Fruit fly (Drosophila melanogaster) whole organism: Measurements from ENCODE around the gene CG9933.

ENCODE experiments used
- CG8478 ChIP-seq: fragments of >200 bp; optimal IDR thresholded peaks from 2 replicates; lab custom pipeline; 2018; ENCODE audit warnings: inconsistent platforms
- Dll ChIP-seq: fragments of >200 bp; optimal IDR thresholded peaks from 2 replicates; lab custom pipeline; 2017
- EcR ChIP-seq, 2 experiments: fragments of >200 bp; optimal IDR thresholded peaks; 2 replicates each; lab custom pipeline; 2017; ENCODE audit warnings: missing biosample characterization in 2 of 2, missing genetic modification characterization in 2 of 2, missing genetic modification reagents in 2 of 2
- pan ChIP-seq: fragments of >200 bp; optimal IDR thresholded peaks from 2 replicates; lab custom pipeline; 2017
- psq ChIP-seq: fragments of >200 bp; optimal IDR thresholded peaks from 2 replicates; lab custom pipeline; 2017
- usp ChIP-seq: fragments of >200 bp; optimal IDR thresholded peaks from 2 replicates; lab custom pipeline; 2017; ENCODE audit warnings: missing biosample characterization, missing genetic modification characterization, mixed read lengths

CG9933 gene

dm6 chr2L:13021020-13021781, at the start of gene CG9933:
CG9933 (minus strand) TSS chr2L:13021312.
- no peak for TF ChIP-seq EcR (GFP tag; optimal IDR thresholded peaks at IDR 0.05; lab: Kevin White, UChicago)
- no peak for TF ChIP-seq pan (lab: Kevin White, UChicago)
- TF ChIP-seq psq (lab: Kevin White, UChicago), result no peak
- no peak for TF ChIP-seq CG8478 (lab: Kevin White, UChicago)

DNA sequence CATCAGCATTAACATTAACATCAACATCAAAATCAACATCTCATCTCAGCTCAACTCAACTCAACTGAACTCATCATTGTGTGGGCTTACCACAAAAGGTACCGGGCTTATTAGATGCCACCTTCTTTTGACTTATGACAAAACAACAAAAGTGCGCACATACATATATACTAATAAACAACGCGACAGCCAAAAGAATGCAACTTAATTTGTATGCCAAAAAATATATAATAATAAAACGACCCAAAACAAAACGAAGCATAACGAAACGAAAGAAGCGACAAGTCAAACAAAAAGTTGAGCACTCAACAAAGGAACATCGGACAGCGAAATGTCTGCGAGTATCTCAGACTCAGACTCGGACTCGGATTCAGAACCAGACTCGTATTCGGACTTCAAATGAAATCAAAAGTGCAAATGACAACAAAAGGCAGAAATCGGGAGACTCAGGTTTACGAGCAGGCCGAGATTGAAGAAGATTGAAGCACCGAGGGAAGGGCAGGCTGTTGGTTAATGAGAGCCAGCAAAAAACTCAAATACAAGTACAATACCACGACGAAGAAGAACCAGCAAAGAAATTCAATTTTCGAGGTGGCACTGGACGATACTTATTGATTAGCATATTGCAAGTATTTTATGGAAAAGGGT, 48.6 kb upstream of the CG9933 start:
- no peak for TF ChIP-seq Dll (lab: Kevin White, UChicago)
- no peak for TF ChIP-seq CG8478 (lab: Kevin White, UChicago)
- no peak for TF ChIP-seq pan (lab: Kevin White, UChicago)
- TF ChIP-seq psq (lab: Kevin White, UChicago), result no peak
- TF ChIP-seq usp (GFP tag; lab: Kevin White, UChicago), result no peak
- TF ChIP-seq EcR (GFP tag; optimal IDR thresholded peaks at IDR 0.05; lab: Kevin White, UChicago), result no peak

DNA sequence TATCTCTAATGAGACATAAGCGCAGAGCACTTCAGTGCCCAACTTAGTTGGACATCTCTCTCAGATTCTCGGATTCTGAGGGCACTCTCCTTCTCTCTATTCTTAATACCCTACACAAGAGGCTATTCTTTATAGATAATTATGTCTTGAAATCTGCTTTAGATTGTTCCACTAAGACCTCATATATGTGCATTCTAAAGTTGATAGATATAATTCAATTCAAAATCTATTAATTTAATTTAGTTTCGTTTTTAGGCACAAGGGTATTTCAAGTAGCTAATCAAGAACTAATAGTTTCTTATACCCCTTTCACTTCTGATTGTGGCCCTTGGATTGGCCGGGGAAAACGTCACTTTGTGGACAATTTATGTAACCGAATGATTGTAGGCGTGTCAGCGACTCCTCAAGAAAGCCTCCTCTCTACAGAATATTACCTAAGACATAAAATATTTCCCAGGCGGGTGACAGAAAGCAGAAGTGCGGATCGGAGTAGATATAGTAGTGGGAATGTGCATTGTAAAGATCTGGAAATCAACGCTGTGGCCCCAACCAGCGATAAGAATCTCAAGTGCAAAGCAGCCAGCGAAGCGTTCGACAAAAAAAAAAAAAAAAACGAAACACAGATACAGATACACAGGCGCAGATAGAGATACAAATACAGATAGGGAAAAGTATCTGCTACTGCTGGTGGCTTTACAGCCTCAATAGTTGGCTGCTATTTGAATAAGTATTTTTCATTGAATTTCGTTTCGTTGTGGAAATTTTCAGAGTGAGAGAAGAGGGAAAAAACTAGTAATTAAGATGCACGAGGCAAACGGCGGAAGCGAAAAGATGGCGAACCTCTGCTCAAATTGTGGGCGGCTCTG, 47.7 kb upstream of the CG9933 start:
- no peak for TF ChIP-seq usp (GFP tag; lab: Kevin White, UChicago)
- no peak for TF ChIP-seq psq (lab: Kevin White, UChicago)
- no peak for TF ChIP-seq Dll (lab: Kevin White, UChicago)
- no peak for TF ChIP-seq EcR (GFP tag; optimal IDR thresholded peaks at IDR 0.05; lab: Kevin White, UChicago)
- no peak for TF ChIP-seq CG8478 (lab: Kevin White, UChicago)
- TF ChIP-seq pan (lab: Kevin White, UChicago), result no peak

DNA sequence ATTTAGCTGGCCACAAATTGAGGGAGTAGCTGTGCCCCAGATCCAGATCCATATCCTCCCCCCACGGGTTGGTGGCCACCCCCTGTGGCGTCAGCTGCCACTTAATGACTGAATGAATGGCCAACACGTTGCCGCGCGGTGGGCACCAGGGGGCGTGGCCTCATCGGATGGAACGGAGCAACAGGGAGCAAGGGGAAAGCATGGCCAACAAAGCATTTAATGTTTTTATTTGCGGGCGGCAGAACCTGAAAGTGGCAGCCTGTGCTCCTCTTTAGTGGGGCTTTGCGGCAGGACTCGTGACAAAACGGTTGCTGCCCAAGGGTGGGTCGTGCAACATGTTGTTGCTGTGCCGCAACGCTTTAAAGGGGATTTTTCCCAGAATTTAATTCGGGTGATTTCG, 44.8 kb upstream of the CG9933 start:
- TF ChIP-seq EcR (GFP tag; optimal IDR thresholded peaks at IDR 0.05; lab: Kevin White, UChicago) (no peak), Dll (lab: Kevin White, UChicago) (no peak), usp (GFP tag; lab: Kevin White, UChicago) (no peak)

- TF ChIP-seq usp (GFP tag; lab: Kevin White, UChicago) (no peak), Dll (lab: Kevin White, UChicago) (peak; percentile 98), CG8478 (lab: Kevin White, UChicago) (no peak), EcR (GFP tag; optimal IDR thresholded peaks at IDR 0.05; lab: Kevin White, UChicago) (no peak), psq (lab: Kevin White, UChicago) (no peak), pan (lab: Kevin White, UChicago) (no peak)
Observed at dm6 chr2L:13060037-13060537, 39.0 kb upstream of the CG9933 start, which contains the start of gene CG9932. CG9932 (minus strand) TSS chr2L:13060140.

- TF ChIP-seq usp (GFP tag; lab: Kevin White, UChicago) (no peak), Dll (lab: Kevin White, UChicago) (no peak), CG8478 (lab: Kevin White, UChicago) (no peak), EcR (GFP tag; optimal IDR thresholded peaks at IDR 0.05; lab: Kevin White, UChicago) (no peak), psq (lab: Kevin White, UChicago) (no peak), pan (lab: Kevin White, UChicago) (no peak)
Observed at dm6 chr2L:13056022-13056421, 34.9 kb upstream of the CG9933 start.

DNA sequence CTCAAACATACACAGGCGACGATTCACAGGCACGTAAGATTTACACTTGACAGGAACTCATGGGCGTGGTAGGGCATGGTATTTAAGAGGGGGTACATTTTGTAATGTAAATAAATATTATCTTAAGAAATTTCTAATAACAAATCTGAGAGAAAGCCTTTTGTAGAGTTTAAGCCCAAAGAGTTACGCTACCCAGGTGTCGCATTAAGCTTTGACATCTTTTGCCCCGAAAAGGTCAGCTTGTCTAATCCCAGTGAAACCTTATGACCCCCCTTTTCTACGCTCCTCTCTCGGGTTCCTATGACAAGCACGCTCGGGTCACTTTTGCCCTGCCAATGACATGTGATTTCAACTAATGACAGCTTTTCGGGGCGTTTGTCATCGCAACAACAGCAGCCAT, 28.0 kb upstream of the CG9933 start:
- TF ChIP-seq CG8478 (lab: Kevin White, UChicago), result no peak
- TF ChIP-seq EcR (GFP tag; optimal IDR thresholded peaks at IDR 0.05; lab: Kevin White, UChicago), result no peak
- TF ChIP-seq psq (lab: Kevin White, UChicago), result no peak
- TF ChIP-seq Dll (lab: Kevin White, UChicago), result no peak
- TF ChIP-seq usp (GFP tag; lab: Kevin White, UChicago), result no peak
- TF ChIP-seq pan (lab: Kevin White, UChicago), result no peak

DNA sequence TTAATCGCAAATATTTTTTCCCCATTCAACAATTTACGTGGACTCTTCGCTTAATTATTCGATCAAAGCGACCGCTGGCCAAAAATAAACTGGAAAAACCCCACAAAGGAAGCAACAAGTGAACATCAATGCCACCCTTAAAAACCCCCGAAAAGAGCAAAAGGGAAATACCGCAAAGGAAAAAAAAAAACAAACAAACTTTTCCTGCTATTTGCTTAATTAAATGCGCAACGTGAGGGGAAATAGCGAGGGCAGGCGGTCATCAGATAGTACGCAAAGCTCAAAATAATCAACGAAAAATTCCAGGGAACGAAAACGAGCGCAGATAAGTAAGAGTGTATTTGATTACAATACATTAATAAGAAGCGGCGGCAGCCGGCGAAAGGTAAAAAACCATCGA, 24.8 kb upstream of the CG9933 start:
- no peak for TF ChIP-seq pan (lab: Kevin White, UChicago)
- TF ChIP-seq usp (GFP tag; lab: Kevin White, UChicago), result no peak
- no peak for TF ChIP-seq Dll (lab: Kevin White, UChicago)
- no peak for TF ChIP-seq CG8478 (lab: Kevin White, UChicago)
- TF ChIP-seq EcR (GFP tag; optimal IDR thresholded peaks at IDR 0.05; lab: Kevin White, UChicago), result no peak
- TF ChIP-seq psq (lab: Kevin White, UChicago), result no peak

DNA sequence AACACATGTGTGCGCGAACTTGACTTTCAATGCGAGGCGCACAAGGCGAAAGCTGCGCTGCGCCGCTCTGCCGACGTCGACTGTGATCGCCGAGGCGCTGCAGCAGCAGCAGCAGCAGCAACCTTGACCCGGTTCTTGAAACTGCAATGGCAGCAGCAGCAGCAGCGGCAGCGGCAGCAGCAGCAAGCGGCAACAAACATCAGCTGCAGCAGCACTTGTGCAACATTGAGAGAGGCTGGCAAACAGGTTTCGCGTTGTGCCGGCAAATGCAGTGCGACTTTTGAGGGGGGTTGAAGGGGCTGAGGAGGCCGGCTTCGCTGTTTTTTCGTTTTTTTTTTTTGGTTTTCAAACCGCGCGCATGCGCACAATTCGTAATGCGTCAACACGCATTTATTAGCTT, 23.0 kb upstream of the CG9933 start:
- TF ChIP-seq pan (lab: Kevin White, UChicago), result no peak
- no peak for TF ChIP-seq EcR (GFP tag; optimal IDR thresholded peaks at IDR 0.05; lab: Kevin White, UChicago)
- no peak for TF ChIP-seq psq (lab: Kevin White, UChicago)
- no peak for TF ChIP-seq CG8478 (lab: Kevin White, UChicago)
- TF ChIP-seq Dll (lab: Kevin White, UChicago), result no peak
- no peak for TF ChIP-seq usp (GFP tag; lab: Kevin White, UChicago)

DNA sequence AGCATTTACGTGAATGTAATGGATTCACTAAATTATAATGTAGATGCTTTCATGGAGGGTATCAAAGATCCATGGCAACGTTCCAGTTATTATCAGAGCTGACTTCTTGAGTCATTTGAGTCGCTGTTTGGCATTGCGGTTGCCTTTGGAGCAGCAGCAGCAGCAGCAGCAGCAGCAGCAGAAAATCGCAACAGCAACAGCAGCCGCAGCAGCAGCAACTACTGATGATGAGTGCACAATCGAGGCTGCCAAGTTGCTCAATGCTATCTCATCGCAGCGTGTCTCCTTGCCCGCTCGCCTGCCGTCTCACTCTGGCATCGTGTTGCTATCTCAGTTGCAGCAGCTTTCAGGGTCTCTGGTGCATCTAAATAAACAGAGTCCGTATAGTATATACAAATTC, 21.3 kb upstream of the CG9933 start:
- TF ChIP-seq CG8478 (lab: Kevin White, UChicago) (no peak), pan (lab: Kevin White, UChicago) (no peak)
